Fruit fly (Drosophila melanogaster): Measurements from ENCODE around the gene Cpsf73.

Gene Cpsf73

dm6 chr3R:18617411-18617810 is 45.9 kb downstream of the Cpsf73 start, which contains the start of gene CG7695:
TSS of gene CG7695 (minus strand) at chr3R:18617511.
- TF ChIP-seq CG9948 (tag; optimal IDR thresholded peaks at IDR 0.05), result no peak
- no peak for TF ChIP-seq CG34367 (tag; optimal IDR thresholded peaks at IDR 0.05)
- TF ChIP-seq Snoo (tag; optimal IDR thresholded peaks at IDR 0.05), result no peak
- no peak for TF ChIP-seq CG8159 (tag; optimal IDR thresholded peaks at IDR 0.05)
- no peak for TF ChIP-seq CG4496 (GFP tag; IDR thresholded peaks at IDR 0.05)
- no peak for TF ChIP-seq CG15710 (tag; optimal IDR thresholded peaks at IDR 0.05)

dm6 chr3R:18616007-18616406 is 47.3 kb downstream of the Cpsf73 start:
- 0 out of 2 replicates have a peak, but pooled peaks have one; percentile 17 for TF ChIP-seq CG32121 (GFP tag; IDR thresholded peaks at IDR 0.05)
- peak; percentile 39 for TF ChIP-seq CG8301 (tag; optimal IDR thresholded peaks at IDR 0.05)
- TF ChIP-seq CG4496 (GFP tag; IDR thresholded peaks at IDR 0.05), result no peak
- TF ChIP-seq Pif1B (GFP tag; optimal IDR thresholded peaks at IDR 0.05), result no peak
- no peak for TF ChIP-seq CG15710 (tag; optimal IDR thresholded peaks at IDR 0.05)
- TF ChIP-seq CG14655 (GFP tag; optimal IDR thresholded peaks at IDR 0.05), result peak; percentile 59
